Worm (Caenorhabditis elegans) whole organism, L4 larva: ENCODE data around the gene wago-4.

Experiments
- T20F7.1 ChIP-seq: fragments of 200-800 bp; sonication (Bioruptor generic); optimal IDR thresholded peaks from 2 replicates; lab custom pipeline; 2018; ENCODE audit warnings: mild to moderate bottlenecking, missing genetic modification characterization, missing compliant biosample characterization
- ceh-28 ChIP-seq: fragments of 150-350 bp; optimal IDR thresholded peaks from 2 replicates; lab custom pipeline; 2014; ENCODE audit warnings: missing biosample characterization, missing genetic modification reagents, missing genetic modification characterization
- daf-12 ChIP-seq: fragments of 150-350 bp; optimal IDR thresholded peaks from 2 replicates; lab custom pipeline; 2014; ENCODE audit warnings: missing biosample characterization, missing genetic modification reagents, missing genetic modification characterization
- hlh-30 ChIP-seq: sonication (generic microtip); optimal IDR thresholded peaks from 2 replicates; lab custom pipeline; 2017; ENCODE audit warnings: antibody characterized with exemption, mild to moderate bottlenecking, missing genetic modification characterization, missing compliant biosample characterization; ENCODE audit not compliant: insufficient read depth
- lin-13 ChIP-seq: fragments of 150-350 bp; optimal IDR thresholded peaks from 2 replicates; lab custom pipeline; 2014; ENCODE audit warnings: missing biosample characterization, missing genetic modification reagents, missing genetic modification characterization
- lin-39 ChIP-seq: fragments of 150-350 bp; optimal IDR thresholded peaks from 2 replicates; lab custom pipeline; 2014; ENCODE audit warnings: missing biosample characterization, missing genetic modification reagents, missing genetic modification characterization
- lir-3 ChIP-seq: sonication (generic microtip); optimal IDR thresholded peaks from 2 replicates; lab custom pipeline; 2016; ENCODE audit warnings: mild to moderate bottlenecking, missing genetic modification characterization, missing compliant biosample characterization
- mdl-1 ChIP-seq, 2 experiments: fragments of 150-350 bp in 1 of 2; sonication (generic microtip) in 1 of 2; optimal IDR thresholded peaks; 2 replicates each; lab custom pipeline; 2014 to 2017; ENCODE audit warnings: missing biosample characterization in 2 of 2, missing genetic modification characterization in 2 of 2
- mep-1 ChIP-seq: fragments of 150-350 bp; sonication (generic microtip); optimal IDR thresholded peaks from 3 replicates; lab custom pipeline; 2014; ENCODE audit warnings: missing biosample characterization, missing genetic modification characterization
- nhr-6 ChIP-seq: fragments of 150-350 bp; optimal IDR thresholded peaks from 2 replicates; lab custom pipeline; 2014; ENCODE audit warnings: missing biosample characterization, missing genetic modification characterization
- pha-4 ChIP-seq, 2 experiments: fragments of 150-350 bp in 1 of 2; fragments of 200-800 bp in 1 of 2; sonication (Bioruptor generic) in 1 of 2; IDR thresholded peaks in 1 of 2; optimal IDR thresholded peaks in 1 of 2; 2 replicates each; pipeline versions ENCODE4 v1.3.6 to Lab custom; 2014 to 2022; ENCODE audit warnings: missing genetic modification characterization in 2 of 2, missing genetic modification reagents in 2 of 2, missing biosample characterization in 1 of 2, missing compliant biosample characterization in 1 of 2
- pqm-1 ChIP-seq: sonication (generic microtip); optimal IDR thresholded peaks from 2 replicates; lab custom pipeline; 2017; ENCODE audit warnings: missing biosample characterization, missing genetic modification characterization
- ztf-11 ChIP-seq: fragments of 150-350 bp; optimal IDR thresholded peaks from 2 replicates; lab custom pipeline; 2014; ENCODE audit warnings: missing biosample characterization, missing genetic modification characterization

DNA sequence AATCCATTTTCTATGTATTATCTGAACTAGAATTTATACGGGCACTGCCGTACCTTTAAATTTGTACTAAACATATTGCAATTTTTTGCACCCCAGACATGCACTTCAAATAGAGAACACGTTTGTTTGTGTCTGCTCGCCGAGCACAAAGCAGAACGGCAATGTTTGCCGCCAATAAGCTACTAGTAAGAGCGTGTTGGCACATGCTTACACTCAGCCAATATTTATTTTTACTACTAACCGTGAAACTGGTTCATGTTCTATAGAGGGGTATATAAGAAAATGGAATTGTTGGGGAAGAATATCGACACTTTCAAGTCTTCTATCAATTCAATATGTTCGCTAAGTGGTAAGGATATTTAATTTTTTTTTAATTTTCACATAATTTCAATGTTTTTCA, 12.3 kb upstream of the wago-4 start, which contains the start of gene nspb-11:
- TF ChIP-seq daf-12 (tag; lab: Kevin White, UChicago) (no peak), pha-4 (GFP tag; IDR thresholded peaks at IDR 0.05; lab: Robert Waterston, UW) (no peak), pha-4 (tag; optimal IDR thresholded peaks at IDR 0.05; lab: Kevin White, UChicago) (no peak), T20F7.1 (no peak), nhr-6 (no peak), lir-3 (tag; lab: Kevin White, UChicago) (no peak), mep-1 (tag; lab: Kevin White, UChicago) (no peak), pqm-1 (tag; lab: Kevin White, UChicago) (no peak), ztf-11 (no peak), lin-13 (GFP tag; lab: Kevin White, UChicago) (no peak), mdl-1 (tag; optimal IDR thresholded peaks at IDR 0.05; lab: Kevin White, UChicago) (no peak), hlh-30 (tag; lab: Kevin White, UChicago) (no peak), ceh-28 (tag; lab: Kevin White, UChicago) (no peak), lin-39 (tag; lab: Kevin White, UChicago) (no peak)
